Worm (Caenorhabditis elegans): Measurements from ENCODE around the gene dnsn-1.

- TF ChIP-seq mab-5 (tag; optimal IDR thresholded peaks at IDR 0.05) (no peak), unc-62 (GFP tag; optimal IDR thresholded peaks at IDR 0.05) (no peak), ceh-83 (GFP tag; optimal IDR thresholded peaks at IDR 0.05) (no peak), nhr-2 (tag; optimal IDR thresholded peaks at IDR 0.05) (no peak), snpc-4 (tag; optimal IDR thresholded peaks at IDR 0.05) (no peak), nhr-237 (tag; optimal IDR thresholded peaks at IDR 0.05) (peak; percentile 35), zip-8 (tag; optimal IDR thresholded peaks at IDR 0.05) (no peak), pha-4 (tag; optimal IDR thresholded peaks at IDR 0.05) (peak; percentile 22), elt-3 (tag; optimal IDR thresholded peaks at IDR 0.05) (no peak), lin-13 (tag; optimal IDR thresholded peaks at IDR 0.05) (peak; percentile 24), sptf-1 (tag; optimal IDR thresholded peaks at IDR 0.05) (no peak), hlh-1 (tag; optimal IDR thresholded peaks at IDR 0.05) (no peak)
These were observed 24.8 kb downstream of the dnsn-1 start, which contains the start of gene C03H5.3 for ce11 chrII:385957-386356.

Measured in whole organism, mixed stage, embryonic.